Worm (Caenorhabditis elegans): ENCODE results near the gene T24A6.1.

- no peak for TF ChIP-seq ceh-82 (tag; optimal IDR thresholded peaks at IDR 0.05)
- TF ChIP-seq mdl-1 (tag; optimal IDR thresholded peaks at IDR 0.05) = no peak
- no peak for TF ChIP-seq snpc-4 (tag; optimal IDR thresholded peaks at IDR 0.05)
- no peak for TF ChIP-seq ceh-16 (tag; optimal IDR thresholded peaks at IDR 0.05)
- TF ChIP-seq mbf-1 (tag; optimal IDR thresholded peaks at IDR 0.05) = no peak
- TF ChIP-seq lin-11 (tag; optimal IDR thresholded peaks at IDR 0.05) = no peak
- TF ChIP-seq lin-39 (tag; optimal IDR thresholded peaks at IDR 0.05) = no peak
- no peak for TF ChIP-seq elt-3 (tag; optimal IDR thresholded peaks at IDR 0.05)
Observed at ce11 chrV:3588223-3588622, 29.4 kb downstream of the T24A6.1 start.

All from whole organism, L2 larva.